Worm (Caenorhabditis elegans) whole organism, young adult: ENCODE data around the gene R13A1.1.

Experiments used
- C17E4.6 ChIP-seq: fragments of 200-800 bp; sonication (Bioruptor generic); IDR thresholded peaks from 2 replicates; pipeline ENCODE4 v1.3.6; 2022; ENCODE audit warnings: missing genetic modification reagents, missing genetic modification characterization, missing compliant biosample characterization
- F10E7.11 ChIP-seq: sonication (generic microtip); optimal IDR thresholded peaks from 2 replicates; lab custom pipeline; 2017; ENCODE audit warnings: mild to moderate bottlenecking, missing genetic modification characterization, moderate library complexity, missing compliant biosample characterization
- F22D6.2 ChIP-seq: sonication (generic microtip); optimal IDR thresholded peaks from 2 replicates; lab custom pipeline; 2016; ENCODE audit warnings: mild to moderate bottlenecking, missing genetic modification characterization, missing compliant biosample characterization
- F57C9.4 ChIP-seq: sonication (generic microtip); optimal IDR thresholded peaks from 2 replicates; lab custom pipeline; 2017; ENCODE audit warnings: mild to moderate bottlenecking, missing genetic modification characterization, missing compliant biosample characterization
- K11D2.4 ChIP-seq: fragments of 200-800 bp; sonication (Bioruptor generic); IDR thresholded peaks from 2 replicates; pipeline ENCODE4 v1.3.6; 2022; ENCODE audit warnings: missing genetic modification reagents, missing genetic modification characterization, missing compliant biosample characterization
- K12H6.12 ChIP-seq: fragments of 200-800 bp; sonication (Bioruptor generic); optimal IDR thresholded peaks from 2 replicates; lab custom pipeline; 2018; ENCODE audit warnings: mild to moderate bottlenecking, missing genetic modification characterization, missing compliant biosample characterization
- Y95B8A.8 ChIP-seq: fragments of 200-800 bp; sonication (Bioruptor generic); IDR thresholded peaks from 2 replicates; pipeline ENCODE4 v1.3.6; 2022; ENCODE audit warnings: missing genetic modification reagents, missing genetic modification characterization, missing compliant biosample characterization
- ama-1 ChIP-seq, 3 experiments: fragments of 150-350 bp in 1 of 3; sonication (generic microtip) in 2 of 3; optimal IDR thresholded peaks; 2 replicates each; lab custom pipeline; 2014 to 2018; ENCODE audit warnings: missing biosample characterization in 2 of 3, missing genetic modification characterization in 2 of 3, missing genetic modification reagents in 2 of 3
- aptf-3 ChIP-seq: fragments of 200-800 bp; sonication (Bioruptor generic); IDR thresholded peaks from 2 replicates; pipeline ENCODE4 v1.3.6; 2022; ENCODE audit warnings: missing genetic modification characterization, missing compliant biosample characterization
- athp-1 ChIP-seq: sonication (generic microtip); optimal IDR thresholded peaks from 2 replicates; lab custom pipeline; 2017; ENCODE audit warnings: mild to moderate bottlenecking, missing genetic modification characterization, missing compliant biosample characterization
- attf-3 ChIP-seq: fragments of 200-800 bp; sonication (Bioruptor generic); conservative IDR thresholded peaks from 2 replicates; pipeline ENCODE4 v1.3.6; 2022; ENCODE audit warnings: missing genetic modification reagents, missing genetic modification characterization, missing compliant biosample characterization
- ceh-27 ChIP-seq: fragments of 200-800 bp; sonication (Bioruptor generic); optimal IDR thresholded peaks from 2 replicates; lab custom pipeline; 2018; ENCODE audit warnings: mild to moderate bottlenecking, missing genetic modification characterization, moderate library complexity, missing compliant biosample characterization
- ceh-79 ChIP-seq: sonication (generic microtip); optimal IDR thresholded peaks from 2 replicates; lab custom pipeline; 2017; ENCODE audit warnings: mild to moderate bottlenecking, missing genetic modification characterization, missing compliant biosample characterization
- dox-1 ChIP-seq: fragments of 200-800 bp; sonication (Bioruptor generic); IDR thresholded peaks from 2 replicates; pipeline ENCODE4 v1.3.6; 2022; ENCODE audit warnings: missing genetic modification reagents, missing genetic modification characterization, missing compliant biosample characterization
- dpl-1 ChIP-seq: fragments of 150-350 bp; optimal IDR thresholded peaks from 2 replicates; lab custom pipeline; 2014; ENCODE audit warnings: missing biosample characterization, missing genetic modification reagents, missing genetic modification characterization
- efl-1 ChIP-seq: fragments of 150-350 bp; optimal IDR thresholded peaks from 2 replicates; lab custom pipeline; 2014; ENCODE audit warnings: missing biosample characterization, missing genetic modification reagents, missing genetic modification characterization
- egl-18 ChIP-seq: fragments of 200-800 bp; sonication (Bioruptor generic); IDR thresholded peaks from 2 replicates; pipeline ENCODE4 v1.3.6; 2022; ENCODE audit warnings: missing genetic modification reagents, missing genetic modification characterization, missing compliant biosample characterization
- hlh-12 ChIP-seq: sonication (generic microtip); optimal IDR thresholded peaks from 2 replicates; lab custom pipeline; 2016; ENCODE audit warnings: missing genetic modification characterization, missing compliant biosample characterization
- hmg-20 ChIP-seq: fragments of 200-800 bp; sonication (Bioruptor generic); IDR thresholded peaks from 2 replicates; pipeline ENCODE4 v1.3.6; 2022; ENCODE audit warnings: missing genetic modification reagents, missing genetic modification characterization, missing compliant biosample characterization
- let-526 ChIP-seq: fragments of 200-800 bp; sonication (Bioruptor generic); IDR thresholded peaks from 2 replicates; pipeline ENCODE4 v1.3.6; 2022; ENCODE audit warnings: missing genetic modification reagents, missing genetic modification characterization, missing compliant biosample characterization
- let-607 ChIP-seq, 2 experiments: fragments of 200-800 bp in 1 of 2; sonication (Bioruptor generic) in 1 of 2; sonication (generic microtip) in 1 of 2; optimal IDR thresholded peaks; 2 replicates each; lab custom pipeline; 2016 to 2018; ENCODE audit warnings: mild to moderate bottlenecking in 2 of 2, missing compliant biosample characterization in 2 of 2, missing genetic modification characterization in 2 of 2, moderate library complexity in 2 of 2, missing genotype in 1 of 2
- lin-26 ChIP-seq: fragments of 200-800 bp; sonication (Bioruptor generic); IDR thresholded peaks from 2 replicates; pipeline ENCODE4 v1.3.6; 2022; ENCODE audit warnings: missing genetic modification reagents, missing genetic modification characterization, missing compliant biosample characterization
- lin-54 ChIP-seq: fragments of 200-800 bp; sonication (Bioruptor generic); optimal IDR thresholded peaks from 2 replicates; lab custom pipeline; 2018; ENCODE audit warnings: mild to moderate bottlenecking, missing genetic modification characterization, missing compliant biosample characterization
- lsl-1 ChIP-seq: fragments of 200-800 bp; sonication (Bioruptor generic); optimal IDR thresholded peaks from 2 replicates; lab custom pipeline; 2018; ENCODE audit warnings: mild to moderate bottlenecking, missing genetic modification characterization, moderate library complexity, missing compliant biosample characterization
- madf-3 ChIP-seq: fragments of 200-800 bp; sonication (Bioruptor generic); IDR thresholded peaks from 2 replicates; pipeline ENCODE4 v1.3.6; 2022; ENCODE audit warnings: missing genetic modification reagents, missing genetic modification characterization, missing compliant biosample characterization
- nfyb-1 ChIP-seq: fragments of 200-800 bp; sonication (Bioruptor generic); IDR thresholded peaks from 2 replicates; pipeline ENCODE4 v1.3.6; 2022; ENCODE audit warnings: missing genetic modification reagents, missing genetic modification characterization, missing compliant biosample characterization
- nhr-120 ChIP-seq: fragments of 200-800 bp; sonication (Bioruptor generic); IDR thresholded peaks from 2 replicates; pipeline ENCODE4 v1.3.6; 2022; ENCODE audit warnings: missing genetic modification characterization, missing compliant biosample characterization
- nhr-80 ChIP-seq: sonication (generic microtip); optimal IDR thresholded peaks from 2 replicates; lab custom pipeline; 2016; ENCODE audit warnings: missing genetic modification characterization, missing compliant biosample characterization
- pbrm-1 ChIP-seq: fragments of 200-800 bp; sonication (Bioruptor generic); IDR thresholded peaks from 2 replicates; pipeline ENCODE4 v1.3.6; 2022; ENCODE audit warnings: missing genetic modification reagents, missing genetic modification characterization, missing compliant biosample characterization
- pha-4 ChIP-seq: fragments of 150-350 bp; sonication (generic microtip); optimal IDR thresholded peaks from 2 replicates; lab custom pipeline; 2014; ENCODE audit warnings: missing biosample characterization, missing genetic modification reagents, missing genetic modification characterization
- rcor-1 ChIP-seq: fragments of 200-800 bp; sonication (Bioruptor generic); IDR thresholded peaks from 2 replicates; pipeline ENCODE4 v1.3.6; 2022; ENCODE audit warnings: missing genetic modification reagents, missing genetic modification characterization, missing compliant biosample characterization
- rec-8 ChIP-seq, 2 experiments: sonication (generic microtip); optimal IDR thresholded peaks; 2 replicates each; lab custom pipeline; 2016; ENCODE audit warnings: mild to moderate bottlenecking in 2 of 2, missing genetic modification characterization in 2 of 2, missing genetic modification reagents in 2 of 2, missing genotype in 2 of 2, missing biosample characterization in 1 of 2, missing compliant biosample characterization in 1 of 2, moderate library complexity in 1 of 2
- sea-2 ChIP-seq: fragments of 200-800 bp; sonication (Bioruptor generic); IDR thresholded peaks from 2 replicates; pipeline ENCODE4 v1.3.6; 2022; ENCODE audit warnings: missing genetic modification characterization, missing compliant biosample characterization
- snpc-1.3 ChIP-seq: sonication (generic microtip); optimal IDR thresholded peaks from 2 replicates; lab custom pipeline; 2017; ENCODE audit warnings: missing genetic modification characterization, mild to moderate bottlenecking, missing compliant biosample characterization, antibody characterized with exemption, moderate library complexity, missing genotype, missing genetic modification reagents; ENCODE audit not compliant: insufficient read depth
- snpc-4 ChIP-seq, 5 experiments: fragments of 150-350 bp in 1 of 5; sonication (generic microtip) in 4 of 5; optimal IDR thresholded peaks; 2 replicates each; lab custom pipeline; 2014 to 2018; ENCODE audit warnings: missing genetic modification characterization in 5 of 5, missing biosample characterization in 3 of 5, antibody characterized with exemption in 2 of 5, mild to moderate bottlenecking in 2 of 5, missing compliant biosample characterization in 2 of 5, missing genotype in 2 of 5, moderate library complexity in 2 of 5, missing genetic modification reagents in 1 of 5
- unc-130 ChIP-seq: sonication (generic microtip); optimal IDR thresholded peaks from 2 replicates; lab custom pipeline; 2016; ENCODE audit warnings: missing genetic modification reagents, missing genetic modification characterization, missing compliant biosample characterization
- zfh-2 ChIP-seq: fragments of 200-800 bp; sonication (Bioruptor generic); conservative IDR thresholded peaks from 2 replicates; pipeline ENCODE4 v1.3.6; 2022; ENCODE audit warnings: missing genetic modification reagents, missing genetic modification characterization, missing compliant biosample characterization
- ztf-22 ChIP-seq: fragments of 200-800 bp; sonication (Bioruptor generic); optimal IDR thresholded peaks from 2 replicates; lab custom pipeline; 2018; ENCODE audit warnings: mild to moderate bottlenecking, missing genetic modification characterization, moderate library complexity, missing compliant biosample characterization
- ztf-6 ChIP-seq: fragments of 200-800 bp; sonication (Bioruptor generic); IDR thresholded peaks from 2 replicates; pipeline ENCODE4 v1.3.6; 2022; ENCODE audit warnings: missing genetic modification reagents, missing genetic modification characterization, missing compliant biosample characterization

R13A1.1 gene

DNA sequence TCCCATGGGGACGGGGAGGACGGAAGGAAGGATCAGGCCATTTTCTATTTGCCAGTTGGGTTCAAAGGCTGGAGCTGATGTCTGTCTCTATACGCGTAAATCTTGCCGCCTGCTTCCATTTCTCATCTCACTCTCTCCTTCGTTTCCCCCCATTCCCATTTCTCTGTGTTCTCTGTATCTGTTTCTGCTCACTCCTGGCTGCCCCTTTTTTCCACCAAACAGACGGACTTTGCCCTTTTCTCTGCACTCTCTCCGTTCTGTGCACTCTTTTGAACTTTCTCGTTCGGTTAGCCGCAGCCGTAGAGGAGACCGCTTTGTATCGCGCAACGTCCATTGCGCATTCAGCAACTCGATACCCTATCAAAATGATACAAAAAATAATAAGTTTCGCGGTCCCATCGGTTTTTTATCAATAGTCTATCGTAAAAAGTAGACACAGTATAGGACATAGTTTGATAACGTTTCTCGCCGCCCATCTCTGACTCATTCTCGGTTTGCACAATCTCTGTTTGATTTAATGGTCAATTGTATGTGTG is 15.6 kb downstream of the R13A1.1 start (continued):
- no peak for TF ChIP-seq Y95B8A.8 (GFP tag; lab: Robert Waterston, UW)
- no peak for TF ChIP-seq efl-1 (GFP tag; lab: Kevin White, UChicago)
- peak; percentile 25 for TF ChIP-seq K12H6.12 (tag; lab: Kevin White, UChicago)
- TF ChIP-seq zfh-2: peak; percentile 89
- peak; percentile 31 for TF ChIP-seq lin-54
- no peak for TF ChIP-seq madf-3 (GFP tag; lab: Robert Waterston, UW)
- TF ChIP-seq snpc-4 (GFP tag; optimal IDR thresholded peaks at IDR 0.05; lab: Kevin White, UChicago): no peak
- peak in 1 of 4 experiments; percentile 21 for TF ChIP-seq snpc-4 (tag; optimal IDR thresholded peaks at IDR 0.05; lab: Kevin White, UChicago)
- TF ChIP-seq ztf-22: no peak
- TF ChIP-seq aptf-3 (GFP tag; lab: Robert Waterston, UW): no peak; the same call in 1 of the 2 replicates
- TF ChIP-seq F22D6.2 (tag; lab: Kevin White, UChicago): no peak
- 0 out of 2 replicates have a peak, but pooled peaks have one; percentile 50 for TF ChIP-seq K11D2.4 (GFP tag; lab: Robert Waterston, UW)
- TF ChIP-seq snpc-1.3 (tag; lab: Kevin White, UChicago): no peak
- peak; percentile 26; the same call in 1 of the 2 replicates for TF ChIP-seq rcor-1 (GFP tag; lab: Robert Waterston, UW)
- no peak for TF ChIP-seq F10E7.11
- no peak for TF ChIP-seq ceh-27 (GFP tag; lab: Kevin White, UChicago)
- TF ChIP-seq egl-18 (GFP tag; lab: Robert Waterston, UW): no peak
- TF ChIP-seq C17E4.6 (GFP tag; lab: Robert Waterston, UW): no peak
- TF ChIP-seq pbrm-1 (GFP tag; lab: Robert Waterston, UW): 0 out of 2 replicates have a peak, but pooled peaks have one; percentile 20
- TF ChIP-seq unc-130 (GFP tag; lab: Kevin White, UChicago): no peak
- TF ChIP-seq dpl-1: no peak

- TF ChIP-seq Y95B8A.8 (GFP tag; lab: Robert Waterston, UW) (no peak), ztf-6 (GFP tag; lab: Robert Waterston, UW) (no peak), F57C9.4 (tag; lab: Kevin White, UChicago) (peak; percentile 14), attf-3 (GFP tag; lab: Robert Waterston, UW) (no peak), pha-4 (tag; lab: Kevin White, UChicago) (no peak), dox-1 (peak; percentile 25; the same call in 1 of the 2 replicates), lsl-1 (GFP tag; lab: Kevin White, UChicago) (peak; percentile 21), snpc-1.3 (tag; lab: Kevin White, UChicago) (no peak), let-607 (tag; optimal IDR thresholded peaks at IDR 0.05; lab: Kevin White, UChicago) (no peak), ama-1 (optimal IDR thresholded peaks at IDR 0.05; lab: Kevin White, UChicago) (no peak), ama-1 (GFP tag; optimal IDR thresholded peaks at IDR 0.05; lab: Kevin White, UChicago) (no peak)
Observed at ce11 chrIV:7236248-7236772, 16.5 kb downstream of the R13A1.1 start.

DNA sequence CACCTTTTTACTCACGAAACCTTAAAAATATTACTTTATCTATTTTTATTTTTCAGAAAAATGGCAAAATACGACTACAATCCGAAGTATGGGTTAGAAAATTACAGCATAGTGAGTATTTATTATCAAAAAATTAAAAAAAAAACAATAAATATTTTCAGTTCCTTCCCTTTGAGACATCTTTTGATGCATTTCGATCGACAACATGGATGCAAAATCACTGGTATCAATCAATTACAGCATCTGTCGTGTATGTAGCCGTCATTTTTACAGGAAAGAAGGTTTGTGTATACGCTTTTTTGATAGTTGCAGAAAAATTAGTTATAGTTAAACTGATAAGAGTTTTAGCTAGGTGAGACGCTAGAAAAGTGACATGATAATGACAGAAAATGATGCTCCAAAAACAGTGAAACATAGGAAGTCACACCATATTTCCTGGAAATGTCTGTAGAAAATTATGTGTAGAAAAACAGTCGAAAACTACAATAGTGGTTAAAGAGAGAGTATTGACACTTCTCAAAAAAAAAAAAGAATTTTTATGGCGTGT is 17.9 kb downstream of the R13A1.1 start, which contains the start of gene elo-3:
elo-3 (plus strand) TSS at position 51 of the 547 bp plus-strand sequence.
- TF ChIP-seq rec-8 (tag; optimal IDR thresholded peaks at IDR 0.05; lab: Kevin White, UChicago): no peak
- no peak for TF ChIP-seq lin-26 (GFP tag; lab: Robert Waterston, UW)
- TF ChIP-seq madf-3 (GFP tag; lab: Robert Waterston, UW): no peak
- TF ChIP-seq nhr-120: no peak
- TF ChIP-seq let-526: no peak
- peak; percentile 83 for TF ChIP-seq nhr-80 (tag; lab: Kevin White, UChicago)
- no peak for TF ChIP-seq hmg-20 (GFP tag; lab: Robert Waterston, UW)
- TF ChIP-seq sea-2: no peak
- no peak for TF ChIP-seq athp-1 (tag; lab: Kevin White, UChicago)
- TF ChIP-seq ztf-6 (GFP tag; lab: Robert Waterston, UW): no peak
- TF ChIP-seq hlh-12 (tag; lab: Kevin White, UChicago): no peak
- no peak for TF ChIP-seq ceh-79 (tag; lab: Kevin White, UChicago)
- TF ChIP-seq let-607 (tag; optimal IDR thresholded peaks at IDR 0.05; lab: Kevin White, UChicago): peak in 1 of 2 experiments; percentile 3
- 0 out of 2 replicates have a peak, but pooled peaks have one; percentile 26 for TF ChIP-seq nfyb-1 (GFP tag; lab: Robert Waterston, UW)
